ENCODE assay signal across 4 worm cellular contexts in genomic region chrIV:4449843-4450242, ce11.
TF ChIP-seq lines count a peak whose summit lies in the region.

No protein-coding gene starts in this region.

TF ChIP-seq in whole organism, L1 larva, 84 proteins besides CTCF, POLR2A, EP300 and RAD21 (continued from another document):
- TF ChIP-seq lsy-2 (tag; optimal IDR thresholded peaks at IDR 0.05; lab: Kevin White, UChicago), result no peak

TF ChIP-seq in whole organism, L2 larva, 48 proteins besides CTCF, POLR2A, EP300 and RAD21 (continued from another document):
- TF ChIP-seq nhr-11 (tag; optimal IDR thresholded peaks at IDR 0.05; lab: Kevin White, UChicago), result no peak
- no peak for TF ChIP-seq nhr-21 (tag; optimal IDR thresholded peaks at IDR 0.05; lab: Kevin White, UChicago)
- TF ChIP-seq ama-1 (optimal IDR thresholded peaks at IDR 0.05; lab: Kevin White, UChicago), result no peak
- TF ChIP-seq skn-1 (tag; optimal IDR thresholded peaks at IDR 0.05; lab: Kevin White, UChicago), result no peak
- peak; percentile 62 for TF ChIP-seq sma-9 (GFP tag; optimal IDR thresholded peaks at IDR 0.05; lab: Kevin White, UChicago)
- TF ChIP-seq sma-9 (tag; optimal IDR thresholded peaks at IDR 0.05; lab: Kevin White, UChicago), result no peak
- peak; percentile 60 for TF ChIP-seq sma-3 (GFP tag; optimal IDR thresholded peaks at IDR 0.05; lab: Kevin White, UChicago)
- peak; percentile 34 for TF ChIP-seq fos-1 (tag; optimal IDR thresholded peaks at IDR 0.05; lab: Kevin White, UChicago)
- peak; percentile 13 for TF ChIP-seq gmeb-1 (tag; optimal IDR thresholded peaks at IDR 0.05; lab: Kevin White, UChicago)
- no peak for TF ChIP-seq lin-11 (tag; optimal IDR thresholded peaks at IDR 0.05; lab: Kevin White, UChicago)
- TF ChIP-seq ZK546.5 (tag; optimal IDR thresholded peaks at IDR 0.05; lab: Kevin White, UChicago), result no peak
- no peak for TF ChIP-seq zag-1 (tag; optimal IDR thresholded peaks at IDR 0.05; lab: Kevin White, UChicago)
- TF ChIP-seq nhr-23 (tag; optimal IDR thresholded peaks at IDR 0.05; lab: Kevin White, UChicago), result no peak
- no peak for TF ChIP-seq mab-5 (tag; optimal IDR thresholded peaks at IDR 0.05; lab: Kevin White, UChicago)
- no peak for TF ChIP-seq lin-39 (tag; optimal IDR thresholded peaks at IDR 0.05; lab: Kevin White, UChicago)
- no peak for TF ChIP-seq nhr-6 (tag; optimal IDR thresholded peaks at IDR 0.05; lab: Kevin White, UChicago)

TF ChIP-seq in whole organism, L4 larva, 104 proteins besides CTCF, POLR2A, EP300 and RAD21 (continued from another document and continues in another):
- TF ChIP-seq cey-2 (tag; optimal IDR thresholded peaks at IDR 0.05; lab: Kevin White, UChicago; ENCODE audit: borderline replicate concordance, insufficient read depth) (no peak), nhr-77 (tag; optimal IDR thresholded peaks at IDR 0.05; lab: Kevin White, UChicago) (peak; percentile 77), hmg-1.1 (GFP tag; IDR thresholded peaks at IDR 0.05; lab: Robert Waterston, UW) (no peak), Y105C5A.15 (GFP tag; IDR thresholded peaks at IDR 0.05; lab: Robert Waterston, UW) (no peak), nhr-102 (tag; optimal IDR thresholded peaks at IDR 0.05; lab: Kevin White, UChicago) (peak; percentile 47), F37D6.2 (tag; optimal IDR thresholded peaks at IDR 0.05; lab: Kevin White, UChicago) (no peak), dmd-8 (GFP tag; IDR thresholded peaks at IDR 0.05; lab: Robert Waterston, UW) (no peak), T20F7.1 (GFP tag; optimal IDR thresholded peaks at IDR 0.05; lab: Kevin White, UChicago) (no peak), ces-1 (GFP tag; optimal IDR thresholded peaks at IDR 0.05; lab: Kevin White, UChicago) (no peak), F49E8.2 (tag; optimal IDR thresholded peaks at IDR 0.05; lab: Kevin White, UChicago; ENCODE audit: borderline replicate concordance) (peak; percentile 19), snpc-4 (tag; optimal IDR thresholded peaks at IDR 0.05; lab: Kevin White, UChicago) (no peak), madf-5 (GFP tag; IDR thresholded peaks at IDR 0.05; lab: Robert Waterston, UW) (no peak), gei-8 (GFP tag; optimal IDR thresholded peaks at IDR 0.05; lab: Kevin White, UChicago) (peak; percentile 30), fos-1 (tag; optimal IDR thresholded peaks at IDR 0.05; lab: Kevin White, UChicago) (no peak), dmd-9 (GFP tag; IDR thresholded peaks at IDR 0.05; lab: Robert Waterston, UW) (no peak), fkh-10 (GFP tag; optimal IDR thresholded peaks at IDR 0.05; lab: Kevin White, UChicago) (no peak), ceh-44 (GFP tag; IDR thresholded peaks at IDR 0.05; lab: Robert Waterston, UW) (no peak), ceh-82 (tag; optimal IDR thresholded peaks at IDR 0.05; lab: Kevin White, UChicago) (no peak), unc-62 (GFP tag; optimal IDR thresholded peaks at IDR 0.05 in 1 of 2; lab: Kevin White, UChicago) (no peak), unc-62 (tag; optimal IDR thresholded peaks at IDR 0.05; lab: Kevin White, UChicago) (no peak), mxl-3 (GFP tag; optimal IDR thresholded peaks at IDR 0.05; lab: Kevin White, UChicago) (no peak), egl-27 (tag; optimal IDR thresholded peaks at IDR 0.05; lab: Kevin White, UChicago) (no peak), mxl-2 (GFP tag; conservative IDR thresholded peaks at IDR 0.05; lab: Robert Waterston, UW) (no peak), duxl-1 (tag; optimal IDR thresholded peaks at IDR 0.05; lab: Kevin White, UChicago; ENCODE audit: poor library complexity) (no peak), zag-1 (tag; optimal IDR thresholded peaks at IDR 0.05; lab: Kevin White, UChicago) (no peak), skn-1 (tag; optimal IDR thresholded peaks at IDR 0.05; lab: Kevin White, UChicago) (no peak), arid-1 (GFP tag; conservative IDR thresholded peaks at IDR 0.05; lab: Robert Waterston, UW) (no peak), lim-7 (GFP tag; IDR thresholded peaks at IDR 0.05; lab: Robert Waterston, UW) (0 out of 2 replicates have a peak, but pooled peaks have one; percentile 46), daf-12 (tag; optimal IDR thresholded peaks at IDR 0.05; lab: Kevin White, UChicago) (no peak), daf-16 (GFP tag; optimal IDR thresholded peaks at IDR 0.05; lab: Kevin White, UChicago) (peak in 1 of 2 experiments; percentile 53), daf-16 (tag; optimal IDR thresholded peaks at IDR 0.05; lab: Kevin White, UChicago) (peak; percentile 64), lin-29 (GFP tag; IDR thresholded peaks at IDR 0.05; lab: Robert Waterston, UW) (no peak), saeg-2 (GFP tag; IDR thresholded peaks at IDR 0.05; lab: Robert Waterston, UW) (no peak), nhr-111 (GFP tag; optimal IDR thresholded peaks at IDR 0.05; lab: Kevin White, UChicago) (no peak), ceh-32 (tag; optimal IDR thresholded peaks at IDR 0.05; lab: Kevin White, UChicago; ENCODE audit: poor library complexity) (no peak), jun-1 (tag; optimal IDR thresholded peaks at IDR 0.05; lab: Kevin White, UChicago) (no peak), mdl-1 (tag; optimal IDR thresholded peaks at IDR 0.05; lab: Kevin White, UChicago) (no peak), nhr-76 (tag; optimal IDR thresholded peaks at IDR 0.05; lab: Kevin White, UChicago) (no peak), rbr-2 (tag; optimal IDR thresholded peaks at IDR 0.05; lab: Kevin White, UChicago) (no peak), dve-1 (tag; optimal IDR thresholded peaks at IDR 0.05; lab: Kevin White, UChicago; ENCODE audit: insufficient read depth) (peak; percentile 61), mep-1 (tag; optimal IDR thresholded peaks at IDR 0.05; lab: Kevin White, UChicago) (peak; percentile 30), lsy-2 (tag; optimal IDR thresholded peaks at IDR 0.05; lab: Kevin White, UChicago) (peak in 1 of 2 experiments; percentile 17), zip-11 (GFP tag; IDR thresholded peaks at IDR 0.05; lab: Robert Waterston, UW) (no peak), dmd-6 (GFP tag; IDR thresholded peaks at IDR 0.05; lab: Robert Waterston, UW) (peak; percentile 56; the same call in 1 of the 2 replicates), nhr-42 (GFP tag; IDR thresholded peaks at IDR 0.05; lab: Robert Waterston, UW) (no peak), ceh-28 (tag; optimal IDR thresholded peaks at IDR 0.05; lab: Kevin White, UChicago) (no peak), hlh-30 (tag; optimal IDR thresholded peaks at IDR 0.05; lab: Kevin White, UChicago; ENCODE audit: insufficient read depth) (no peak), ztf-7 (tag; optimal IDR thresholded peaks at IDR 0.05; lab: Kevin White, UChicago) (no peak), hlh-11 (tag; optimal IDR thresholded peaks at IDR 0.05; lab: Kevin White, UChicago) (peak; percentile 68), R02D3.7 (tag; optimal IDR thresholded peaks at IDR 0.05; lab: Kevin White, UChicago) (no peak), sdz-12 (GFP tag; optimal IDR thresholded peaks at IDR 0.05; lab: Kevin White, UChicago) (no peak), ZK337.2 (GFP tag; IDR thresholded peaks at IDR 0.05; lab: Robert Waterston, UW) (no peak), lin-13 (GFP tag; optimal IDR thresholded peaks at IDR 0.05; lab: Kevin White, UChicago) (no peak), zfp-2 (tag; optimal IDR thresholded peaks at IDR 0.05; lab: Kevin White, UChicago) (peak; percentile 22), spr-3 (GFP tag; optimal IDR thresholded peaks at IDR 0.05; lab: Kevin White, UChicago) (no peak), set-16 (GFP tag; IDR thresholded peaks at IDR 0.05; lab: Robert Waterston, UW) (no peak), nhr-10 (tag; optimal IDR thresholded peaks at IDR 0.05; lab: Kevin White, UChicago) (no peak), Y48G9A.11 (GFP tag; IDR thresholded peaks at IDR 0.05; lab: Robert Waterston, UW) (peak; percentile 44; the same call in 1 of the 2 replicates), lin-39 (tag; optimal IDR thresholded peaks at IDR 0.05; lab: Kevin White, UChicago) (no peak), hif-1 (tag; optimal IDR thresholded peaks at IDR 0.05; lab: Kevin White, UChicago) (no peak)

TF ChIP-seq in whole organism, young adult, 124 proteins besides CTCF, POLR2A, EP300 and RAD21 (continued from another document):
- no peak for TF ChIP-seq zim-3 (tag; optimal IDR thresholded peaks at IDR 0.05; lab: Kevin White, UChicago)
- TF ChIP-seq bed-2 (GFP tag; IDR thresholded peaks at IDR 0.05; lab: Robert Waterston, UW), result no peak
- peak; percentile 18 for TF ChIP-seq die-1 (tag; optimal IDR thresholded peaks at IDR 0.05; lab: Kevin White, UChicago)
- peak; percentile 41 for TF ChIP-seq F49E8.2 (tag; optimal IDR thresholded peaks at IDR 0.05; lab: Kevin White, UChicago; ENCODE audit: insufficient read depth)
- TF ChIP-seq F55B11.4 (tag; optimal IDR thresholded peaks at IDR 0.05; lab: Kevin White, UChicago; ENCODE audit: borderline replicate concordance, insufficient read depth), result no peak
- no peak for TF ChIP-seq K12H6.12 (tag; optimal IDR thresholded peaks at IDR 0.05; lab: Kevin White, UChicago)
- 0 out of 2 replicates have a peak, but pooled peaks have one; percentile 40 for TF ChIP-seq pbrm-1 (GFP tag; IDR thresholded peaks at IDR 0.05; lab: Robert Waterston, UW)
- no peak for TF ChIP-seq nhr-179 (tag; optimal IDR thresholded peaks at IDR 0.05; lab: Kevin White, UChicago)
- no peak for TF ChIP-seq Y67H2A.10 (GFP tag; conservative IDR thresholded peaks at IDR 0.05; lab: Robert Waterston, UW)
- TF ChIP-seq ZK185.1 (tag; optimal IDR thresholded peaks at IDR 0.05; lab: Kevin White, UChicago; ENCODE audit: poor library complexity, severe bottlenecking), result peak; percentile 72
- no peak for TF ChIP-seq F22D6.2 (tag; optimal IDR thresholded peaks at IDR 0.05; lab: Kevin White, UChicago)
- TF ChIP-seq somi-1 (GFP tag; optimal IDR thresholded peaks at IDR 0.05; lab: Kevin White, UChicago), result no peak
- TF ChIP-seq rcor-1 (GFP tag; IDR thresholded peaks at IDR 0.05; lab: Robert Waterston, UW), result peak; percentile 39; the same call in 1 of the 2 replicates
- no peak for TF ChIP-seq snpc-1.3 (tag; optimal IDR thresholded peaks at IDR 0.05; lab: Kevin White, UChicago; ENCODE audit: insufficient read depth)
- TF ChIP-seq mcd-1 (GFP tag; IDR thresholded peaks at IDR 0.05; lab: Robert Waterston, UW), result peak; percentile 38; the same call in 1 of the 2 replicates
- no peak for TF ChIP-seq hlh-12 (tag; optimal IDR thresholded peaks at IDR 0.05; lab: Kevin White, UChicago)
- TF ChIP-seq Y79H2A.3 (GFP tag; conservative IDR thresholded peaks at IDR 0.05; lab: Robert Waterston, UW), result peak; percentile 40; the same call in 1 of the 2 replicates
- TF ChIP-seq him-1 (tag; optimal IDR thresholded peaks at IDR 0.05; lab: Kevin White, UChicago), result no peak
- TF ChIP-seq lin-40 (tag; optimal IDR thresholded peaks at IDR 0.05; lab: Kevin White, UChicago), result peak; percentile 52
- 0 out of 2 replicates have a peak, but pooled peaks have one; percentile 24 for TF ChIP-seq egl-44 (GFP tag; IDR thresholded peaks at IDR 0.05; lab: Robert Waterston, UW)
- no peak for TF ChIP-seq cebp-1 (GFP tag; IDR thresholded peaks at IDR 0.05; lab: Robert Waterston, UW)
- TF ChIP-seq cebp-1 (tag; optimal IDR thresholded peaks at IDR 0.05; lab: Kevin White, UChicago), result peak; percentile 56
- peak in 1 of 3 experiments; percentile 50 for TF ChIP-seq lin-35 (GFP tag; optimal IDR thresholded peaks at IDR 0.05; lab: Kevin White, UChicago)
- TF ChIP-seq cebp-2 (GFP tag; IDR thresholded peaks at IDR 0.05; lab: Robert Waterston, UW), result no peak
- peak; percentile 80 for TF ChIP-seq nhr-80 (tag; optimal IDR thresholded peaks at IDR 0.05; lab: Kevin White, UChicago)
- TF ChIP-seq ztf-3 (GFP tag; optimal IDR thresholded peaks at IDR 0.05; lab: Kevin White, UChicago), result no peak
- no peak for TF ChIP-seq F23B12.7 (tag; optimal IDR thresholded peaks at IDR 0.05; lab: Kevin White, UChicago; ENCODE audit: insufficient read depth)
- TF ChIP-seq repo-1 (tag; optimal IDR thresholded peaks at IDR 0.05; lab: Kevin White, UChicago), result peak; percentile 75
- TF ChIP-seq ceh-58 (GFP tag; IDR thresholded peaks at IDR 0.05; lab: Robert Waterston, UW), result 0 out of 2 replicates have a peak, but pooled peaks have one; percentile 41
- TF ChIP-seq unc-62 (GFP tag; optimal IDR thresholded peaks at IDR 0.05; lab: Kevin White, UChicago), result no peak
- TF ChIP-seq B0261.1 (tag; optimal IDR thresholded peaks at IDR 0.05; lab: Kevin White, UChicago), result no peak
- no peak for TF ChIP-seq lir-1 (GFP tag; conservative IDR thresholded peaks at IDR 0.05; lab: Robert Waterston, UW)
- no peak for TF ChIP-seq aptf-2 (GFP tag; conservative IDR thresholded peaks at IDR 0.05; lab: Robert Waterston, UW)
- TF ChIP-seq attf-3 (GFP tag; conservative IDR thresholded peaks at IDR 0.05; lab: Robert Waterston, UW), result 0 out of 2 replicates have a peak, but pooled peaks have one; percentile 9
- no peak for TF ChIP-seq mxl-1 (tag; optimal IDR thresholded peaks at IDR 0.05; lab: Kevin White, UChicago)
- TF ChIP-seq hrde-1 (tag; optimal IDR thresholded peaks at IDR 0.05; lab: Kevin White, UChicago; ENCODE audit: borderline replicate concordance), result peak; percentile 51
- peak; percentile 30 for TF ChIP-seq B0035.1 (tag; optimal IDR thresholded peaks at IDR 0.05; lab: Kevin White, UChicago)
- peak; percentile 49 for TF ChIP-seq ama-1 (optimal IDR thresholded peaks at IDR 0.05; lab: Kevin White, UChicago)
- TF ChIP-seq ama-1 (GFP tag; optimal IDR thresholded peaks at IDR 0.05; lab: Kevin White, UChicago), result no peak
- peak; percentile 51 for TF ChIP-seq F10E7.11 (tag; optimal IDR thresholded peaks at IDR 0.05; lab: Kevin White, UChicago)
- no peak for TF ChIP-seq pha-4 (tag; optimal IDR thresholded peaks at IDR 0.05; lab: Kevin White, UChicago)
- no peak for TF ChIP-seq nfya-1 (tag; optimal IDR thresholded peaks at IDR 0.05; lab: Kevin White, UChicago; ENCODE audit: borderline replicate concordance, insufficient read depth)
- peak; percentile 4 for TF ChIP-seq lin-54 (GFP tag; optimal IDR thresholded peaks at IDR 0.05; lab: Kevin White, UChicago)
- no peak for TF ChIP-seq sdz-38 (tag; optimal IDR thresholded peaks at IDR 0.05; lab: Kevin White, UChicago)
- TF ChIP-seq sea-2 (GFP tag; IDR thresholded peaks at IDR 0.05; lab: Robert Waterston, UW), result no peak
- peak; percentile 72 for TF ChIP-seq B0336.3 (GFP tag; IDR thresholded peaks at IDR 0.05; lab: Robert Waterston, UW)
- TF ChIP-seq tbx-9 (tag; optimal IDR thresholded peaks at IDR 0.05; lab: Kevin White, UChicago; ENCODE audit: borderline replicate concordance), result no peak
- peak; percentile 7 for TF ChIP-seq dpff-1 (tag; optimal IDR thresholded peaks at IDR 0.05; lab: Kevin White, UChicago)
- TF ChIP-seq C17E4.6 (GFP tag; IDR thresholded peaks at IDR 0.05; lab: Robert Waterston, UW), result 0 out of 2 replicates have a peak, but pooled peaks have one; percentile 16
- TF ChIP-seq gei-17 (GFP tag; optimal IDR thresholded peaks at IDR 0.05; lab: Kevin White, UChicago), result no peak
- no peak for TF ChIP-seq ztf-28 (GFP tag; IDR thresholded peaks at IDR 0.05; lab: Robert Waterston, UW)
- TF ChIP-seq let-526 (GFP tag; IDR thresholded peaks at IDR 0.05; lab: Robert Waterston, UW), result no peak
- TF ChIP-seq madf-3 (GFP tag; IDR thresholded peaks at IDR 0.05; lab: Robert Waterston, UW), result no peak
- no peak for TF ChIP-seq ceh-79 (tag; optimal IDR thresholded peaks at IDR 0.05; lab: Kevin White, UChicago)
- TF ChIP-seq Y53F4B.3 (GFP tag; IDR thresholded peaks at IDR 0.05; lab: Robert Waterston, UW), result no peak
- no peak for TF ChIP-seq C06A6.2 (GFP tag; conservative IDR thresholded peaks at IDR 0.05; lab: Robert Waterston, UW)
- peak; percentile 70; the same call in 1 of the 2 replicates for TF ChIP-seq Y95B8A.8 (GFP tag; IDR thresholded peaks at IDR 0.05; lab: Robert Waterston, UW)
- peak; percentile 82 for TF ChIP-seq nfyb-1 (GFP tag; IDR thresholded peaks at IDR 0.05; lab: Robert Waterston, UW)
- TF ChIP-seq F37B4.10 (GFP tag; IDR thresholded peaks at IDR 0.05; lab: Robert Waterston, UW), result no peak
- TF ChIP-seq akir-1 (GFP tag; optimal IDR thresholded peaks at IDR 0.05; lab: Kevin White, UChicago), result no peak
- peak; percentile 47 for TF ChIP-seq nhr-90 (tag; optimal IDR thresholded peaks at IDR 0.05; lab: Kevin White, UChicago)
- no peak for TF ChIP-seq nfya-2 (GFP tag; IDR thresholded peaks at IDR 0.05; lab: Robert Waterston, UW)
